Worm (Caenorhabditis elegans): Measurements from ENCODE around the gene nas-17.

DNA sequence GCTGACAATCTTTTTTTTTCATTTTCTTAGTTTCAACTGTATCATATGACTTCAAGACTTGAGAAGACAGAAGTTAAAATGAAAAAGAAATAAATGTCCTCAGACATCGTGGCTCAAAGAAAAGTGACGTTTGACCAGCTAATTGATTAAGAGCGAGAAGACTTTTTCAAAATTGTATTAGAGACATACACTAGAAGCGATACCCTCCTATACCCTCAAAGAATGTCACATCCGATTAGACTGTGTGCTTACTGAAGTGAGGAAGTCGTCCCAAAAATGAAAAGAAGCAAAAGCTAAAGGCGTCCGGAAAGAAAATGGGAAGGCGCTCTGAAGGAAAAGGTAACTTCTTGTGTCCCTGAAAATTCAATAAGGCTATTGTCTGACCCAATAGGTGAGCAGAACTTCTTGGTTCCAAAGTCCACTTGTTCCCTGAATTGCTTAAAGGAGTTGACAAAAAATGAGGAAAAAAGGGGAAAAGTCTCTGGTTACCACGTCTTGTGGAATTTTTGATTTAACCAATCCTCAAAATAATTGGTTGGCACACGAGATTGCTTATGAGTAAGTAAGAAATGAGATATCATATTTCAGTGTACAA lies 26.3 kb upstream of the nas-17 start:
- no peak for TF ChIP-seq mdl-1 (tag; optimal IDR thresholded peaks at IDR 0.05)
- no peak for TF ChIP-seq ztf-4 (tag; optimal IDR thresholded peaks at IDR 0.05)
- no peak for TF ChIP-seq blmp-1 (tag; optimal IDR thresholded peaks at IDR 0.05)
- TF ChIP-seq egl-27 (tag; optimal IDR thresholded peaks at IDR 0.05), result no peak
- no peak for TF ChIP-seq zag-1 (tag; optimal IDR thresholded peaks at IDR 0.05)
- no peak for TF ChIP-seq ztf-11 (tag; optimal IDR thresholded peaks at IDR 0.05)
- no peak for TF ChIP-seq ama-1 (optimal IDR thresholded peaks at IDR 0.05)
- TF ChIP-seq tbx-2 (tag; optimal IDR thresholded peaks at IDR 0.05), result no peak
- no peak for TF ChIP-seq ces-1 (GFP tag; optimal IDR thresholded peaks at IDR 0.05)
- TF ChIP-seq nhr-19 (GFP tag; conservative IDR thresholded peaks at IDR 0.05), result no peak

All from whole organism, L1 larva.